Fruit fly (Drosophila melanogaster): Measurements from ENCODE around the gene CG14074.

CG14074 gene

DNA sequence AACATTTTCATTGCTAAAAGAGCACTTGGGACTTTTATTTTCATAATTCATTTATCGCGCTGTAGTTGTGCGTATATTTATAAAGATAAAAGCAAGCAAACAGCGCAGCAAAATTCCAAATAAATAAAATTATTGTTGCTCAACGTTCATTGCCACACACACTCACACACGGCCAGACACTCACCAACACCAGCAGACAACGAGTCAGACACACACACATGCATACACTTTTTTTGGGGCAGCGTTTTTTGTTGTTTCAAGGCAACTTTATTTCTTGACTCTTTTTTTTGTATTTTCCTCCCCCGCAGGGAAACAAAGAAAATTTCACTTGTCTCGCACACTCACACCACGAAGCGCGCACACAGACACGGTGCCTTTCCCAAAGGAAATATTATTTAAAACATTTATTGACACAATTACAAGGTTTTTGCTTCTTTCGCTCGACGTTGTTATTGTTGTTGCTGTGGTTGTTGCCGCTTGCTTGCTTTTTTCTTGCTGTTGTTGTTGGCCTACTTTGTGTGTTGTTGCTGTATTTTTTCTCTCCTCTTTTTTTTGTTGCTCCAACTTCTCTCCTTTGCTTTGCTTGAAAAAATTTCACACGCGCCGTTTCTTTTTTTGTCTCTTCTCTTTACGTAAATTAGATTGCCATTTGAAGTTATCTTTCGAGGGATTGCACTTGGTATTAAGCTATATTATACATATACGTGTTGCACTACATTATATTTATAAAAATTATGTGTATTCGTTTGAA lies 46.0 kb upstream of the CG14074 start (continued):
- TF ChIP-seq CG14667 (GFP tag; IDR thresholded peaks at IDR 0.05) (no peak), CG34422 (GFP tag; IDR thresholded peaks at IDR 0.05) (peak; percentile 37; the same call in 1 of the 3 replicates), CG6689 (GFP tag; IDR thresholded peaks at IDR 0.05) (no peak), MESR4 (GFP tag; optimal IDR thresholded peaks at IDR 0.05) (peak; percentile 47), dysf (GFP tag; IDR thresholded peaks at IDR 0.05) (no peak), tgo (GFP tag; IDR thresholded peaks at IDR 0.05) (no peak), tio (GFP tag; optimal IDR thresholded peaks at IDR 0.05) (no peak), CG12299 (tag; optimal IDR thresholded peaks at IDR 0.05) (peak; percentile 70), Mes4 (GFP tag; optimal IDR thresholded peaks at IDR 0.05) (no peak), dmrt11E (tag; optimal IDR thresholded peaks at IDR 0.05) (no peak), CG10274 (GFP tag; optimal IDR thresholded peaks at IDR 0.05) (no peak), emc (GFP tag; optimal IDR thresholded peaks at IDR 0.05) (no peak), pho (GFP tag; optimal IDR thresholded peaks at IDR 0.05) (no peak), Doc3 (GFP tag; IDR thresholded peaks at IDR 0.05; ENCODE audit: partially characterized antibody) (no peak), sens-2 (GFP tag; IDR thresholded peaks at IDR 0.05) (no peak), pb (GFP tag; optimal IDR thresholded peaks at IDR 0.05) (no peak), Bteb2 (GFP tag; optimal IDR thresholded peaks at IDR 0.05) (no peak), jing (GFP tag; optimal IDR thresholded peaks at IDR 0.05) (no peak), tll (GFP tag; optimal IDR thresholded peaks at IDR 0.05) (no peak), CG8359 (GFP tag; optimal IDR thresholded peaks at IDR 0.05; ENCODE audit: borderline replicate concordance) (no peak), gsb-n (tag; optimal IDR thresholded peaks at IDR 0.05) (no peak), CG6272 (GFP tag; IDR thresholded peaks at IDR 0.05) (no peak), CG12659 (GFP tag; optimal IDR thresholded peaks at IDR 0.05) (no peak), CG15479 (GFP tag; optimal IDR thresholded peaks at IDR 0.05) (no peak), tx (GFP tag; optimal IDR thresholded peaks at IDR 0.05) (no peak), Doc2 (GFP tag; IDR thresholded peaks at IDR 0.05) (no peak), Chrac-16 (GFP tag; optimal IDR thresholded peaks at IDR 0.05) (no peak), CG2875 (GFP tag; optimal IDR thresholded peaks at IDR 0.05) (no peak), CG13775 (GFP tag; optimal IDR thresholded peaks at IDR 0.05) (no peak), jigr1 (GFP tag; IDR thresholded peaks at IDR 0.05) (no peak), CG31441 (GFP tag; IDR thresholded peaks at IDR 0.05) (no peak), CG5245 (GFP tag; optimal IDR thresholded peaks at IDR 0.05) (no peak), Dad (GFP tag; optimal IDR thresholded peaks at IDR 0.05) (no peak), gcm2 (GFP tag; optimal IDR thresholded peaks at IDR 0.05) (no peak), Dip3 (GFP tag; optimal IDR thresholded peaks at IDR 0.05) (no peak), Deaf1 (tag; optimal IDR thresholded peaks at IDR 0.05) (no peak), Camta (GFP tag; optimal IDR thresholded peaks at IDR 0.05) (no peak), ab (GFP tag; optimal IDR thresholded peaks at IDR 0.05) (no peak), CG1602 (GFP tag; optimal IDR thresholded peaks at IDR 0.05) (no peak), CG17912 (GFP tag; optimal IDR thresholded peaks at IDR 0.05) (no peak), zfh2 (GFP tag; optimal IDR thresholded peaks at IDR 0.05) (no peak), Nf-YC (tag; optimal IDR thresholded peaks at IDR 0.05) (no peak), Sox100B (GFP tag; optimal IDR thresholded peaks at IDR 0.05) (no peak), CG4820 (GFP tag; optimal IDR thresholded peaks at IDR 0.05) (no peak)
